Worm (Caenorhabditis elegans): ENCODE measurements around the gene nlp-45.

nlp-45 gene

ce11 chrX:2338210-2338609 lies at the start of gene nlp-45:
Gene nlp-45, minus strand, starts transcription at chrX:2338310.
- TF ChIP-seq cog-1 (tag; optimal IDR thresholded peaks at IDR 0.05) (no peak), tab-1 (GFP tag; IDR thresholded peaks at IDR 0.05) (no peak), klf-2 (GFP tag; conservative IDR thresholded peaks at IDR 0.05) (no peak), flt-1 (GFP tag; IDR thresholded peaks at IDR 0.05) (no peak), ztf-23 (GFP tag; IDR thresholded peaks at IDR 0.05) (no peak), T22C8.4 (GFP tag; IDR thresholded peaks at IDR 0.05) (no peak), ref-1 (GFP tag; conservative IDR thresholded peaks at IDR 0.05) (no peak), ztf-29 (GFP tag; IDR thresholded peaks at IDR 0.05) (no peak), med-1 (GFP tag; optimal IDR thresholded peaks at IDR 0.05; ENCODE audit: insufficient read depth) (no peak)

- TF ChIP-seq flt-1 (GFP tag; IDR thresholded peaks at IDR 0.05) (no peak), ztf-23 (GFP tag; IDR thresholded peaks at IDR 0.05) (no peak), ref-1 (GFP tag; conservative IDR thresholded peaks at IDR 0.05) (no peak)
Measured at ce11 chrX:2386922-2387566, 48.9 kb upstream of the nlp-45 start.

ce11 chrX:2385453-2385852 lies 47.3 kb upstream of the nlp-45 start, which contains the start of gene F47G3.1:
Gene F47G3.1, plus strand, starts transcription at chrX:2385753.
- TF ChIP-seq klf-2 (GFP tag; conservative IDR thresholded peaks at IDR 0.05) (no peak), flt-1 (GFP tag; IDR thresholded peaks at IDR 0.05) (no peak), ztf-29 (GFP tag; IDR thresholded peaks at IDR 0.05) (no peak), T22C8.4 (GFP tag; IDR thresholded peaks at IDR 0.05) (no peak), med-1 (GFP tag; optimal IDR thresholded peaks at IDR 0.05; ENCODE audit: insufficient read depth) (no peak), tab-1 (GFP tag; IDR thresholded peaks at IDR 0.05) (no peak), ref-1 (GFP tag; conservative IDR thresholded peaks at IDR 0.05) (no peak), ztf-23 (GFP tag; IDR thresholded peaks at IDR 0.05) (no peak), cog-1 (tag; optimal IDR thresholded peaks at IDR 0.05) (no peak)

- TF ChIP-seq flt-1 (GFP tag; IDR thresholded peaks at IDR 0.05) = no peak
- TF ChIP-seq T22C8.4 (GFP tag; IDR thresholded peaks at IDR 0.05) = no peak
- TF ChIP-seq cog-1 (tag; optimal IDR thresholded peaks at IDR 0.05) = no peak
- no peak for TF ChIP-seq tab-1 (GFP tag; IDR thresholded peaks at IDR 0.05)
- TF ChIP-seq ztf-29 (GFP tag; IDR thresholded peaks at IDR 0.05) = no peak
- no peak for TF ChIP-seq ref-1 (GFP tag; conservative IDR thresholded peaks at IDR 0.05)
- no peak for TF ChIP-seq med-1 (GFP tag; optimal IDR thresholded peaks at IDR 0.05; ENCODE audit: insufficient read depth)
- TF ChIP-seq ztf-23 (GFP tag; IDR thresholded peaks at IDR 0.05) = no peak
Measured at ce11 chrX:2382227-2382626, 44.1 kb upstream of the nlp-45 start.

ce11 chrX:2381282-2381681 lies 43.2 kb upstream of the nlp-45 start, which contains the start of gene F47G3.4:
Gene F47G3.4, plus strand, starts transcription at chrX:2381582.
- no peak for TF ChIP-seq T22C8.4 (GFP tag; IDR thresholded peaks at IDR 0.05)

- no peak for TF ChIP-seq ztf-29 (GFP tag; IDR thresholded peaks at IDR 0.05)
- TF ChIP-seq T22C8.4 (GFP tag; IDR thresholded peaks at IDR 0.05) = no peak
- no peak for TF ChIP-seq klf-2 (GFP tag; conservative IDR thresholded peaks at IDR 0.05)
- TF ChIP-seq ref-1 (GFP tag; conservative IDR thresholded peaks at IDR 0.05) = no peak
- no peak for TF ChIP-seq flt-1 (GFP tag; IDR thresholded peaks at IDR 0.05)
- no peak for TF ChIP-seq cog-1 (tag; optimal IDR thresholded peaks at IDR 0.05)
- TF ChIP-seq med-1 (GFP tag; optimal IDR thresholded peaks at IDR 0.05; ENCODE audit: insufficient read depth) = no peak
- no peak for TF ChIP-seq tab-1 (GFP tag; IDR thresholded peaks at IDR 0.05)
- TF ChIP-seq ztf-23 (GFP tag; IDR thresholded peaks at IDR 0.05) = no peak
Measured at ce11 chrX:2380818-2381217, 42.7 kb upstream of the nlp-45 start.

ce11 chrX:2375300-2376035 lies 37.4 kb upstream of the nlp-45 start, which contains the start of gene F47G3.3:
Gene F47G3.3, plus strand, starts transcription at chrX:2375985.
- no peak for TF ChIP-seq ztf-23 (GFP tag; IDR thresholded peaks at IDR 0.05)
- no peak for TF ChIP-seq tab-1 (GFP tag; IDR thresholded peaks at IDR 0.05)
- TF ChIP-seq cog-1 (tag; optimal IDR thresholded peaks at IDR 0.05) = no peak
- no peak for TF ChIP-seq flt-1 (GFP tag; IDR thresholded peaks at IDR 0.05)
- no peak for TF ChIP-seq ref-1 (GFP tag; conservative IDR thresholded peaks at IDR 0.05)
- no peak for TF ChIP-seq med-1 (GFP tag; optimal IDR thresholded peaks at IDR 0.05; ENCODE audit: insufficient read depth)
- no peak for TF ChIP-seq ztf-29 (GFP tag; IDR thresholded peaks at IDR 0.05)
- no peak for TF ChIP-seq T22C8.4 (GFP tag; IDR thresholded peaks at IDR 0.05)
- no peak for TF ChIP-seq klf-2 (GFP tag; conservative IDR thresholded peaks at IDR 0.05)

ce11 chrX:2372134-2372533 lies 34.0 kb upstream of the nlp-45 start:
- TF ChIP-seq T22C8.4 (GFP tag; IDR thresholded peaks at IDR 0.05) (no peak), ztf-23 (GFP tag; IDR thresholded peaks at IDR 0.05) (no peak), ztf-29 (GFP tag; IDR thresholded peaks at IDR 0.05) (no peak), ref-1 (GFP tag; conservative IDR thresholded peaks at IDR 0.05) (no peak), med-1 (GFP tag; optimal IDR thresholded peaks at IDR 0.05; ENCODE audit: insufficient read depth) (no peak), cog-1 (tag; optimal IDR thresholded peaks at IDR 0.05) (no peak), tab-1 (GFP tag; IDR thresholded peaks at IDR 0.05) (no peak), flt-1 (GFP tag; IDR thresholded peaks at IDR 0.05) (no peak), klf-2 (GFP tag; conservative IDR thresholded peaks at IDR 0.05) (no peak)

- TF ChIP-seq ztf-23 (GFP tag; IDR thresholded peaks at IDR 0.05) (no peak), T22C8.4 (GFP tag; IDR thresholded peaks at IDR 0.05) (no peak), med-1 (GFP tag; optimal IDR thresholded peaks at IDR 0.05; ENCODE audit: insufficient read depth) (no peak), ref-1 (GFP tag; conservative IDR thresholded peaks at IDR 0.05) (no peak), tab-1 (GFP tag; IDR thresholded peaks at IDR 0.05) (no peak), cog-1 (tag; optimal IDR thresholded peaks at IDR 0.05) (no peak), ztf-29 (GFP tag; IDR thresholded peaks at IDR 0.05) (no peak), flt-1 (GFP tag; IDR thresholded peaks at IDR 0.05) (no peak), klf-2 (GFP tag; conservative IDR thresholded peaks at IDR 0.05) (no peak)
Measured at ce11 chrX:2370655-2371054, 32.5 kb upstream of the nlp-45 start.

Data from whole organism, midembryonic.